Worm (Caenorhabditis elegans) whole organism, L1 larva: ENCODE results near the gene taf-8.

Source experiments
- aly-2 ChIP-seq: fragments of 150-350 bp; optimal IDR thresholded peaks from 2 replicates; lab custom pipeline; 2014; ENCODE audit warnings: missing biosample characterization, missing genetic modification characterization
- ceh-82 ChIP-seq, 3 experiments: fragments of 150-350 bp in 1 of 3; sonication (generic microtip) in 2 of 3; optimal IDR thresholded peaks; 2 replicates each; lab custom pipeline; 2014 to 2017; ENCODE audit warnings: missing biosample characterization in 3 of 3, missing genetic modification characterization in 3 of 3
- elt-3 ChIP-seq, 6 experiments: fragments of 150-350 bp in 1 of 6; sonication (generic microtip); optimal IDR thresholded peaks; 2 replicates each; lab custom pipeline; 2017 to 2018; ENCODE audit warnings: missing biosample characterization in 6 of 6, missing genetic modification characterization in 6 of 6, inconsistent platforms in 1 of 6
- fkh-10 ChIP-seq: sonication (generic microtip); optimal IDR thresholded peaks from 2 replicates; lab custom pipeline; 2017; ENCODE audit warnings: missing biosample characterization, missing genetic modification reagents, missing genetic modification characterization
- lir-3 ChIP-seq: sonication (generic microtip); optimal IDR thresholded peaks from 2 replicates; lab custom pipeline; 2016; ENCODE audit warnings: mild to moderate bottlenecking, missing genetic modification characterization, moderate library complexity, missing compliant biosample characterization; ENCODE audit not compliant: poor library complexity
- mep-1 ChIP-seq: fragments of 150-350 bp; optimal IDR thresholded peaks from 2 replicates; lab custom pipeline; 2014; ENCODE audit warnings: missing biosample characterization, missing genetic modification characterization
- nhr-11 ChIP-seq: fragments of 150-350 bp; optimal IDR thresholded peaks from 2 replicates; lab custom pipeline; 2014; ENCODE audit warnings: missing biosample characterization, missing genetic modification characterization
- nhr-237 ChIP-seq: fragments of 150-350 bp; optimal IDR thresholded peaks from 2 replicates; lab custom pipeline; 2014; ENCODE audit warnings: missing biosample characterization, missing genetic modification characterization
- nhr-28 ChIP-seq: fragments of 150-350 bp; optimal IDR thresholded peaks from 2 replicates; lab custom pipeline; 2014; ENCODE audit warnings: missing biosample characterization, missing genetic modification characterization

DNA sequence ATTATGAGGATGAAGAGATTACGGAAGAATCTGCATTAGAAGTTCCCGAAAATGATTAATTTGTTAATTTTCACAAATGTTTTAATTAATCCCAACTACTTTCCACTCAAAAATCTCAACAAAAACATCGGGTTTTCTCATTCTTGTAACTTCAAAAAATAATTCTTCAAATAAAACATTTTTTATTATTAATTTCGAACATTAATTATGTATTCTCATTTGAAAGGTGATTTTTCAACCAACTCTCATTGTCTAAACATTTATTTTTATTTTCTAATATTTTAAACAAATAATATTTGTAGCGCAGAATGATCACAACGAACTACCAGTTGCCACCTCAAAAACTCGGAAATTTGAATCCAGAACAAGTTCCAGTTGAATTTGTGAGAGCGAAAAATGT, 2.2 kb downstream of the taf-8 start, which contains the start of gene ZK1320.7:
- TF ChIP-seq lir-3 (tag; lab: Kevin White, UChicago) (no peak), fkh-10 (GFP tag; lab: Kevin White, UChicago) (no peak), ceh-82 (tag; optimal IDR thresholded peaks at IDR 0.05; lab: Kevin White, UChicago) (no peak), nhr-237 (tag; lab: Kevin White, UChicago) (no peak), aly-2 (tag; lab: Kevin White, UChicago) (no peak), elt-3 (tag; optimal IDR thresholded peaks at IDR 0.05; lab: Kevin White, UChicago) (no peak), mep-1 (tag; lab: Kevin White, UChicago) (no peak), nhr-11 (no peak), nhr-28 (no peak)
